Worm (Caenorhabditis elegans) whole organism, L3 larva: ENCODE results near the gene cdgs-1.

Experiments used
- ZK546.5 ChIP-seq: sonication (generic microtip); optimal IDR thresholded peaks from 2 replicates; lab custom pipeline; 2017; ENCODE audit warnings: missing biosample characterization, missing genetic modification characterization
- aly-2 ChIP-seq: fragments of 150-350 bp; optimal IDR thresholded peaks from 2 replicates; lab custom pipeline; 2014; ENCODE audit warnings: missing biosample characterization, missing genetic modification characterization
- ceh-16 ChIP-seq: sonication (generic microtip); optimal IDR thresholded peaks from 2 replicates; lab custom pipeline; 2017; ENCODE audit warnings: missing biosample characterization, missing genetic modification characterization
- ceh-28 ChIP-seq: fragments of 150-350 bp; optimal IDR thresholded peaks from 2 replicates; lab custom pipeline; 2014; ENCODE audit warnings: missing biosample characterization, missing genetic modification reagents, missing genetic modification characterization
- ceh-9 ChIP-seq: sonication (generic microtip); optimal IDR thresholded peaks from 2 replicates; lab custom pipeline; 2018; ENCODE audit warnings: missing biosample characterization, missing genetic modification characterization
- egl-5 ChIP-seq: fragments of 150-350 bp; optimal IDR thresholded peaks from 2 replicates; lab custom pipeline; 2017; ENCODE audit warnings: missing biosample characterization, missing genetic modification reagents, missing genetic modification characterization, inconsistent platforms
- elt-1 ChIP-seq: fragments of 150-350 bp; optimal IDR thresholded peaks from 2 replicates; lab custom pipeline; 2014; ENCODE audit warnings: missing biosample characterization, missing genetic modification characterization
- elt-2 ChIP-seq: sonication (generic microtip); optimal IDR thresholded peaks from 2 replicates; lab custom pipeline; 2016; ENCODE audit warnings: missing genetic modification reagents, mild to moderate bottlenecking, missing genetic modification characterization, missing compliant biosample characterization
- eor-1 ChIP-seq, 2 experiments: fragments of 150-350 bp; optimal IDR thresholded peaks; 2 replicates each; lab custom pipeline; 2014 to 2018; ENCODE audit warnings: missing biosample characterization in 2 of 2, missing genetic modification characterization in 2 of 2
- fkh-10 ChIP-seq: sonication (generic microtip); optimal IDR thresholded peaks from 2 replicates; lab custom pipeline; 2017; ENCODE audit warnings: missing biosample characterization, missing genetic modification reagents, missing genetic modification characterization
- fkh-2 ChIP-seq: fragments of 150-350 bp; optimal IDR thresholded peaks from 2 replicates; lab custom pipeline; 2014; ENCODE audit warnings: missing biosample characterization, missing genetic modification reagents, missing genetic modification characterization
- fos-1 ChIP-seq: fragments of 150-350 bp; optimal IDR thresholded peaks from 2 replicates; lab custom pipeline; 2014; ENCODE audit warnings: missing biosample characterization, missing genetic modification characterization
- hmg-11 ChIP-seq: sonication (generic microtip); optimal IDR thresholded peaks from 2 replicates; lab custom pipeline; 2016; ENCODE audit warnings: missing genetic modification characterization, missing compliant biosample characterization
- jun-1 ChIP-seq: fragments of 150-350 bp; optimal IDR thresholded peaks from 2 replicates; lab custom pipeline; 2014; ENCODE audit warnings: missing biosample characterization, missing genetic modification reagents, missing genetic modification characterization
- lin-15B ChIP-seq: fragments of 150-350 bp; optimal IDR thresholded peaks from 2 replicates; lab custom pipeline; 2014; ENCODE audit warnings: missing biosample characterization, missing genetic modification characterization
- lin-39 ChIP-seq: fragments of 150-350 bp; optimal IDR thresholded peaks from 2 replicates; lab custom pipeline; 2018; ENCODE audit warnings: missing biosample characterization, missing genetic modification reagents, missing genetic modification characterization
- lsy-12 ChIP-seq: sonication (generic microtip); optimal IDR thresholded peaks from 2 replicates; lab custom pipeline; 2016; ENCODE audit warnings: mild to moderate bottlenecking, missing genetic modification characterization, missing compliant biosample characterization
- mdl-1 ChIP-seq: fragments of 150-350 bp; optimal IDR thresholded peaks from 2 replicates; lab custom pipeline; 2014; ENCODE audit warnings: missing biosample characterization, missing genetic modification characterization
- mml-1 ChIP-seq: fragments of 150-350 bp; sonication (generic microtip); optimal IDR thresholded peaks from 3 replicates; lab custom pipeline; 2014; ENCODE audit warnings: missing biosample characterization, missing genetic modification characterization
- nfya-1 ChIP-seq: sonication (generic microtip); optimal IDR thresholded peaks from 2 replicates; lab custom pipeline; 2017; ENCODE audit warnings: missing genetic modification characterization, mild to moderate bottlenecking, missing compliant biosample characterization, antibody characterized with exemption, moderate library complexity; ENCODE audit not compliant: insufficient read depth
- nhr-11 ChIP-seq: fragments of 150-350 bp; optimal IDR thresholded peaks from 2 replicates; lab custom pipeline; 2014; ENCODE audit warnings: missing biosample characterization, missing genetic modification characterization
- nhr-12 ChIP-seq: fragments of 150-350 bp; optimal IDR thresholded peaks from 2 replicates; lab custom pipeline; 2014; ENCODE audit warnings: missing biosample characterization, missing genetic modification characterization
- nhr-23 ChIP-seq: fragments of 150-350 bp; optimal IDR thresholded peaks from 2 replicates; lab custom pipeline; 2014; ENCODE audit warnings: missing biosample characterization, missing genetic modification reagents, missing genetic modification characterization
- nhr-25 ChIP-seq: sonication (generic microtip); optimal IDR thresholded peaks from 2 replicates; lab custom pipeline; 2017; ENCODE audit warnings: missing biosample characterization, missing genetic modification characterization
- nhr-43 ChIP-seq: sonication (generic microtip); optimal IDR thresholded peaks from 2 replicates; lab custom pipeline; 2016; ENCODE audit warnings: mild to moderate bottlenecking, missing genetic modification characterization, missing compliant biosample characterization; ENCODE audit not compliant: poor library complexity, severe bottlenecking
- nhr-77 ChIP-seq: fragments of 150-350 bp; optimal IDR thresholded peaks from 2 replicates; lab custom pipeline; 2014; ENCODE audit warnings: missing biosample characterization, missing genetic modification characterization
- pha-4 ChIP-seq: fragments of 150-350 bp; optimal IDR thresholded peaks from 2 replicates; lab custom pipeline; 2014; ENCODE audit warnings: missing biosample characterization, missing genetic modification reagents, missing genetic modification characterization
- sea-2 ChIP-seq: fragments of 150-350 bp; sonication (generic microtip); optimal IDR thresholded peaks from 4 replicates; lab custom pipeline; 2014; ENCODE audit warnings: missing biosample characterization, missing genetic modification reagents, missing genetic modification characterization
- snpc-4 ChIP-seq: fragments of 150-350 bp; optimal IDR thresholded peaks from 2 replicates; lab custom pipeline; 2014; ENCODE audit warnings: missing biosample characterization, missing genetic modification characterization
- tbx-2 ChIP-seq: sonication (generic microtip); optimal IDR thresholded peaks from 2 replicates; lab custom pipeline; 2016; ENCODE audit warnings: mild to moderate bottlenecking, missing genetic modification characterization, missing compliant biosample characterization
- unc-39 ChIP-seq: sonication (generic microtip); optimal IDR thresholded peaks from 4 replicates; lab custom pipeline; 2017; ENCODE audit warnings: missing biosample characterization, missing genetic modification characterization
- zag-1 ChIP-seq: fragments of 150-350 bp; optimal IDR thresholded peaks from 2 replicates; lab custom pipeline; 2014; ENCODE audit warnings: missing biosample characterization, missing genetic modification characterization
- ztf-4 ChIP-seq: fragments of 150-350 bp; optimal IDR thresholded peaks from 2 replicates; lab custom pipeline; 2014; ENCODE audit warnings: missing biosample characterization, missing genetic modification characterization

cdgs-1 gene

DNA sequence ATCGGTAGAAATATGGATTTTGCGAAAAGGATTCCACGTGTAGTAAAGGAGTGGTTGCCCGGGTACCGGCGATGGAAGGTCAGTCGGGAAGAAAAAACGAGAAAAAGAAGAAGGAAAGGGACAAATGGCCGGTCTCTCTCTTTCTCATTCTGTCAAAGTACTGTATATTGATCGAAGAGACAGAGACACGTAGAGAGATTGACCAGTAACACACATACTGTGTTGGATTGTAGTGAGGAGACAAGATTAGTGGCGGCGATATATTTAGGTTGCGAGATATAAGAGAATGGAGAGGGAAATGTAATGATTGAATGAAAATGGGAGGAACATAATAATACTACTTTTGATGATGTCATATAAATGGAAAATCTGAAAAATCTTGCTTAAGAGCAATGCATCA is 20.5 kb upstream of the cdgs-1 start:
- TF ChIP-seq nfya-1 (tag; lab: Kevin White, UChicago) (peak; percentile 19), nhr-23 (tag; lab: Kevin White, UChicago) (peak; percentile 85), hmg-11 (tag; lab: Kevin White, UChicago) (peak; percentile 27), nhr-12 (tag; lab: Kevin White, UChicago) (no peak), lin-15B (tag; lab: Kevin White, UChicago) (no peak), pha-4 (tag; lab: Kevin White, UChicago) (peak; percentile 26), ceh-28 (peak; percentile 60), sea-2 (GFP tag; lab: Kevin White, UChicago) (no peak), nhr-25 (tag; lab: Kevin White, UChicago) (peak; percentile 61)
- TF ChIP-seq, all 47 proteins: peak for 6

DNA sequence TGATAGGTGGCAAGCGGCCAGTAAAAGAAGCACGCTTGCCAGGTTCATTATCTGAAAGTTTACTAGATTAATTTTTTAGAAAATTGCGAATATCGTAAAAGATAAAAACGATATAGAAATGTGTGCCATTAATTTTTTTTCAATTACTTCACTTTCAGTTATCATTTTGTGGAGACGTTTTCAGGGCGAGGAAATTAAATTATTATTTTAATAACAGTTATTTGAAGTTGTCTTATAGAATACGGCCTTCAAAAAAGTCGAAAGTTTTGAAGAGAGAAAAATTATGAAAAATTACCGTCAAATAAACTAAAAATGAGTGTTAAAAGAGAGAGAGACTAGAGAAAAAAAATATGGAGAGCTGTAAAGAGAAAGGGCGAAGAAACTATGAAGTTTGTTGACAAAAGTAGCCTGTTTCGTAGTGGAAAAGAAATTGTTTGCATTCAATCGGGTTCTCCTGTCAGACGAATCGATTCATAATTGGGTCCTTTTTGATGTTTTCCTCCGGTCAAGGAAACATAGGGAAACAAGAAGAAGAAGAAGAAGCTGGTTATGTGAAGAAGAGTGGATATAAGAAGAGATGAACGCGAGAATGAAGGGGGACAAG is 19.2 kb upstream of the cdgs-1 start, which contains the start of gene erp-44.2:
erp-44.2 (minus strand) TSS at position 51 of the 604 bp plus-strand sequence.
- TF ChIP-seq nhr-77 = no peak
- no peak for TF ChIP-seq snpc-4 (tag; lab: Kevin White, UChicago)
- no peak for TF ChIP-seq lin-39 (tag; lab: Kevin White, UChicago)
- TF ChIP-seq nhr-43 (tag; lab: Kevin White, UChicago) = no peak
- peak; percentile 93 for TF ChIP-seq pha-4 (tag; lab: Kevin White, UChicago)
- TF ChIP-seq fkh-2 = no peak

DNA sequence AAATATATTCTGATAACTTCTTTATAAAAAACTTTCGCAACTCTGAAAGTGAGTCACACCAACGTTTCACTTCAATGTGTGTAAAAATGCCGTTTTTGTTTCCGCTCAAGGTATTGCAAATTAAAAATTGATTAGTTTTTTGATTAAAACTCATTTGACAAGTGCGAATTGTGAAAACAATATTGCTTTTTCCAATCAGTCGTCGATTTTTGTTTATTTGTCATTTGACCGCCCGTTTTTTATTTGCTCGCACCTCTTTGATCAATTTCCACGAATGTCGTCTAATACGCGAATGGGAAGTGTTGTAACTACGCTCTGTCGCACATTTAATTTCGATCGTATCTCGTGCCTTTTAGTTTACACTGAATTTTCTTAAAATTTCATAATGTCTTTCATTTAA is 14.6 kb upstream of the cdgs-1 start, which contains the start of gene mvb-12:
mvb-12 (plus strand) TSS at position 375 of the 400 bp plus-strand sequence.
- TF ChIP-seq ztf-4 (tag; lab: Kevin White, UChicago) = no peak
- TF ChIP-seq eor-1 (tag; optimal IDR thresholded peaks at IDR 0.05; lab: Kevin White, UChicago) = no peak
- no peak for TF ChIP-seq jun-1
- TF ChIP-seq nfya-1 (tag; lab: Kevin White, UChicago) = peak; percentile 42
- peak; percentile 23 for TF ChIP-seq hmg-11 (tag; lab: Kevin White, UChicago)
- no peak for TF ChIP-seq lsy-12 (tag; lab: Kevin White, UChicago)
- TF ChIP-seq tbx-2 (tag; lab: Kevin White, UChicago) = no peak
- peak; percentile 43 for TF ChIP-seq lin-15B (tag; lab: Kevin White, UChicago)
- TF ChIP-seq aly-2 (tag; lab: Kevin White, UChicago) = no peak
- no peak for TF ChIP-seq zag-1 (tag; lab: Kevin White, UChicago)
- TF ChIP-seq ceh-16 = no peak
- TF ChIP-seq unc-39 = no peak
- no peak for TF ChIP-seq fos-1
- TF ChIP-seq snpc-4 (tag; lab: Kevin White, UChicago) = peak; percentile 38
- TF ChIP-seq pha-4 (tag; lab: Kevin White, UChicago) = peak; percentile 80
- TF ChIP-seq ceh-28 = no peak
- no peak for TF ChIP-seq elt-1 (tag; lab: Kevin White, UChicago)
- TF ChIP-seq mdl-1 (tag; lab: Kevin White, UChicago) = no peak
- no peak for TF ChIP-seq ceh-9 (tag; lab: Kevin White, UChicago)
- TF ChIP-seq fkh-2 = no peak
- TF ChIP-seq nhr-11 = no peak
- no peak for TF ChIP-seq fkh-10
- no peak for TF ChIP-seq ZK546.5 (tag; lab: Kevin White, UChicago)
- TF ChIP-seq elt-2 (tag; lab: Kevin White, UChicago) = peak; percentile 41
- no peak for TF ChIP-seq mml-1
- TF ChIP-seq egl-5 (tag; lab: Kevin White, UChicago) = peak; percentile 57
- TF ChIP-seq lin-39 (tag; lab: Kevin White, UChicago) = no peak

DNA sequence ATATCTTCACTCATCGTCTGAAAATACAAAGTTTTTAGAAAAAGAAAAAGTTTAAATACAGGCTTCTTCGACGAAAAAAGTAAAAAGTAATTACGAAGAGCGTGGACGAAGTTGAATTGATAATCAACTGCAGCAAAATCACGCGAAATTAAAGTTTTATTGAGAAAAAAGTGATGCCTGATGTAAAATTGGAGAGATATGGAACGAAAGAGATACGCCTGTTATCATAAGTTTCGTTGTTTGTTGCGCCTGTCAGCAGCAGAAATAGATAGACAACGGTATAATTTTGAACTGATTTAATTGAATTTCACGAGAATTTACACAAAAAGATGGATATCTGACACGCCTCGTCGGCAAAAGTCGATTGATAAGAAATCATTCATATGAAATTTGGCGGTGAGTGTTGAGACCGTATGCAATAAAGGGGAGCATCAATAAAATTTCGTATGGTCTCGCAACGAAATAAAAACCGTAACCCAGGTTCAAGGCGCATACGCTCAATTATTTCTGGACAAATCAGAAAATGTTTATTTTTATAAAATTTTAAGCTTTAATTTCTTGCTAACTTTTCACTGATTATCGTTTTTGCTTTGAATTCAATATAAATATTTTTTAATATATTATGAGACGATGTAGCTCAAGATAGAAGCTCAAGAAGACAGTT is 13.9 kb upstream of the cdgs-1 start, which contains the start of gene C06A6.4:
C06A6.4 (minus strand) TSS at position 24 of the 664 bp plus-strand sequence.
- peak; percentile 83 for TF ChIP-seq elt-2 (tag; lab: Kevin White, UChicago)
- no peak for TF ChIP-seq unc-39
- TF ChIP-seq sea-2 (GFP tag; lab: Kevin White, UChicago) = no peak
- TF ChIP-seq ceh-28 = no peak
